Fruit fly (Drosophila melanogaster) whole organism, embryonic: ENCODE measurements around the gene CG9933.

ENCODE experiments used
- ATbp ChIP-seq: fragments of 200-800 bp; sonication (Bioruptor generic); optimal IDR thresholded peaks from 2 replicates; lab custom pipeline; 2017; ENCODE audit warnings: missing biosample characterization, mild to moderate bottlenecking, missing genetic modification characterization, missing genetic modification reagents
- Bdp1 ChIP-seq: fragments of 200-800 bp; sonication (Bioruptor generic); optimal IDR thresholded peaks from 3 replicates; lab custom pipeline; 2016; ENCODE audit warnings: missing biosample characterization, missing genetic modification characterization
- Blimp-1 ChIP-seq: fragments of 200-800 bp; sonication (Bioruptor generic); optimal IDR thresholded peaks from 3 replicates; lab custom pipeline; 2018; ENCODE audit warnings: missing biosample characterization, missing genetic modification characterization, mild to moderate bottlenecking, moderate library complexity, missing genetic modification reagents
- CG10431 ChIP-seq: fragments of 200-800 bp; sonication (Bioruptor generic); optimal IDR thresholded peaks from 3 replicates; lab custom pipeline; 2018; ENCODE audit warnings: missing biosample characterization, mild to moderate bottlenecking, missing genetic modification characterization
- CG11504 ChIP-seq: fragments of 200-800 bp; sonication (Bioruptor generic); optimal IDR thresholded peaks from 3 replicates; lab custom pipeline; 2019; ENCODE audit warnings: missing biosample characterization, mild to moderate bottlenecking, missing genetic modification characterization, moderate library complexity
- CG12236 ChIP-seq: fragments of 200-800 bp; sonication (Bioruptor generic); optimal IDR thresholded peaks from 2 replicates; lab custom pipeline; 2016; ENCODE audit warnings: missing biosample characterization, missing genetic modification characterization
- CG1233 ChIP-seq: fragments of 200-800 bp; sonication (Bioruptor generic); optimal IDR thresholded peaks from 4 replicates; lab custom pipeline; 2018; ENCODE audit warnings: missing biosample characterization, mild to moderate bottlenecking, missing genetic modification characterization
- CG13287 ChIP-seq: fragments of 200-800 bp; sonication (Bioruptor generic); IDR thresholded peaks from 2 replicates; pipeline ENCODE4 v1.3.6; 2022; ENCODE audit warnings: missing biosample characterization, missing genetic modification characterization; ENCODE audit not compliant: partially characterized antibody
- CG14014 ChIP-seq: fragments of 200-800 bp; sonication (Bioruptor generic); IDR thresholded peaks from 2 replicates; pipeline ENCODE4 v1.3.6; 2022; ENCODE audit warnings: missing biosample characterization, missing genetic modification characterization
- CG14667 ChIP-seq: fragments of 200-800 bp; sonication (Bioruptor generic); IDR thresholded peaks from 2 replicates; pipeline ENCODE4 v1.3.6; 2022; ENCODE audit warnings: missing biosample characterization, missing genetic modification characterization
- CG2202 ChIP-seq: fragments of 200-800 bp; sonication (Bioruptor generic); optimal IDR thresholded peaks from 2 replicates; lab custom pipeline; 2018; ENCODE audit warnings: missing biosample characterization, mild to moderate bottlenecking, missing genetic modification characterization
- CG6175 ChIP-seq: fragments of 200-800 bp; sonication (Bioruptor generic); IDR thresholded peaks from 3 replicates; pipeline ENCODE4 v1.3.6; 2022; ENCODE audit warnings: missing biosample characterization, missing genetic modification characterization
- CG6683 ChIP-seq: fragments of 200-800 bp; sonication (Bioruptor generic); optimal IDR thresholded peaks from 2 replicates; lab custom pipeline; 2017; ENCODE audit warnings: missing biosample characterization, mild to moderate bottlenecking, missing genetic modification characterization, missing genetic modification reagents
- CG7271 ChIP-seq: fragments of 200-800 bp; sonication (Bioruptor generic); optimal IDR thresholded peaks from 2 replicates; lab custom pipeline; 2018; ENCODE audit warnings: missing biosample characterization, mild to moderate bottlenecking, missing genetic modification characterization, moderate library complexity
- CG7372 ChIP-seq: fragments of 200-800 bp; sonication (Bioruptor generic); IDR thresholded peaks from 2 replicates; pipeline ENCODE4 v1.3.6; 2022; ENCODE audit warnings: missing biosample characterization, missing genetic modification characterization
- CG9817 ChIP-seq: fragments of 200-800 bp; sonication (Bioruptor generic); optimal IDR thresholded peaks from 2 replicates; lab custom pipeline; 2018; ENCODE audit warnings: missing biosample characterization, mild to moderate bottlenecking, missing genetic modification characterization, moderate library complexity
- CoRest ChIP-seq: fragments of 200-800 bp; sonication (Bioruptor generic); optimal IDR thresholded peaks from 3 replicates; lab custom pipeline; 2018; ENCODE audit warnings: missing biosample characterization, mild to moderate bottlenecking, missing genetic modification characterization, moderate library complexity
- Dref ChIP-seq: fragments of 200-800 bp; sonication (Bioruptor generic); IDR thresholded peaks from 2 replicates; pipeline ENCODE4 v1.3.6; 2022; ENCODE audit warnings: missing biosample characterization, missing genetic modification characterization
- Ets97D ChIP-seq: fragments of 200-800 bp; sonication (Bioruptor generic); optimal IDR thresholded peaks from 3 replicates; lab custom pipeline; 2016; ENCODE audit warnings: missing biosample characterization, missing genetic modification characterization
- GATAe ChIP-seq: fragments of 200-800 bp; sonication (Bioruptor generic); conservative IDR thresholded peaks from 2 replicates; pipeline ENCODE4 v1.3.6; 2022; ENCODE audit warnings: missing biosample characterization, missing genetic modification characterization
- Hand ChIP-seq: fragments of 200-800 bp; sonication (Bioruptor generic); optimal IDR thresholded peaks from 2 replicates; lab custom pipeline; 2017; ENCODE audit warnings: mild to moderate bottlenecking, missing biosample characterization, missing genetic modification reagents, missing genetic modification characterization
- Hr78 ChIP-seq, 2 experiments: fragments of 200-800 bp in 1 of 2; fragments of >200 bp in 1 of 2; sonication (Bioruptor generic) in 1 of 2; optimal IDR thresholded peaks; 2 replicates each; lab custom pipeline; 2017 to 2019; ENCODE audit warnings: missing biosample characterization in 2 of 2, missing genetic modification characterization in 2 of 2, mild to moderate bottlenecking in 1 of 2, moderate library complexity in 1 of 2
- Jarid2 ChIP-seq: fragments of 200-800 bp; sonication (Bioruptor generic); optimal IDR thresholded peaks from 3 replicates; lab custom pipeline; 2017; ENCODE audit warnings: mild to moderate bottlenecking, missing biosample characterization, missing genetic modification reagents, missing genetic modification characterization
- Mes4 ChIP-seq: fragments of 200-800 bp; sonication (Bioruptor generic); optimal IDR thresholded peaks from 2 replicates; lab custom pipeline; 2016; ENCODE audit warnings: missing biosample characterization, missing genetic modification characterization
- Poxn ChIP-seq: fragments of 200-800 bp; sonication (Bioruptor generic); IDR thresholded peaks from 2 replicates; pipeline ENCODE4 v1.3.6; 2022; ENCODE audit warnings: missing biosample characterization, missing genetic modification characterization
- Rfx ChIP-seq: fragments of 200-800 bp; sonication (Bioruptor generic); IDR thresholded peaks from 2 replicates; pipeline ENCODE4 v1.3.6; 2022; ENCODE audit warnings: missing biosample characterization, missing genetic modification characterization
- ac ChIP-seq: fragments of 200-800 bp; sonication (Bioruptor generic); optimal IDR thresholded peaks from 3 replicates; lab custom pipeline; 2017; ENCODE audit warnings: missing biosample characterization, mild to moderate bottlenecking, missing genetic modification characterization
- al ChIP-seq: fragments of 200-800 bp; sonication (Bioruptor generic); IDR thresholded peaks from 2 replicates; pipeline ENCODE4 v1.3.6; 2022; ENCODE audit warnings: missing biosample characterization, missing genetic modification characterization
- ara ChIP-seq: fragments of 200-800 bp; sonication (Bioruptor generic); IDR thresholded peaks from 2 replicates; pipeline ENCODE4 v1.3.6; 2022; ENCODE audit warnings: missing biosample characterization, missing genetic modification characterization
- bab2 ChIP-seq: fragments of 200-800 bp; sonication (Bioruptor generic); optimal IDR thresholded peaks from 2 replicates; lab custom pipeline; 2016; ENCODE audit warnings: missing biosample characterization, missing genetic modification characterization
- caup ChIP-seq: fragments of 200-800 bp; sonication (Bioruptor generic); optimal IDR thresholded peaks from 3 replicates; lab custom pipeline; 2017; ENCODE audit warnings: missing biosample characterization, mild to moderate bottlenecking, missing genetic modification characterization, moderate library complexity; ENCODE audit not compliant: severe bottlenecking
- dan ChIP-seq: fragments of 200-800 bp; sonication (Bioruptor generic); IDR thresholded peaks from 2 replicates; pipeline ENCODE4 v1.3.6; 2022; ENCODE audit warnings: missing biosample characterization, missing genetic modification characterization
- dati ChIP-seq: fragments of 200-800 bp; sonication (Bioruptor generic); IDR thresholded peaks from 2 replicates; pipeline ENCODE4 v1.3.6; 2022; ENCODE audit warnings: missing biosample characterization, missing genetic modification characterization
- dimm ChIP-seq: fragments of 200-800 bp; sonication (Bioruptor generic); IDR thresholded peaks from 2 replicates; pipeline ENCODE4 v1.3.6; 2022; ENCODE audit warnings: missing biosample characterization, missing genetic modification characterization
- disco-r ChIP-seq: fragments of 200-800 bp; sonication (Bioruptor generic); optimal IDR thresholded peaks from 2 replicates; lab custom pipeline; 2016; ENCODE audit warnings: missing biosample characterization, missing genetic modification characterization
- ems ChIP-seq: fragments of 200-800 bp; sonication (Bioruptor generic); optimal IDR thresholded peaks from 3 replicates; lab custom pipeline; 2016; ENCODE audit warnings: missing biosample characterization, missing genetic modification characterization
- gcm ChIP-seq: fragments of 200-800 bp; sonication (Bioruptor generic); optimal IDR thresholded peaks from 2 replicates; lab custom pipeline; 2019; ENCODE audit warnings: missing biosample characterization, mild to moderate bottlenecking, missing genetic modification characterization, moderate library complexity
- jigr1 ChIP-seq: fragments of 200-800 bp; sonication (Bioruptor generic); IDR thresholded peaks from 3 replicates; pipeline ENCODE4 v1.3.6; 2022; ENCODE audit warnings: missing biosample characterization, missing genetic modification characterization
- lab ChIP-seq: fragments of 200-800 bp; sonication (Bioruptor generic); optimal IDR thresholded peaks from 3 replicates; lab custom pipeline; 2017; ENCODE audit warnings: missing biosample characterization, missing genetic modification characterization, mild to moderate bottlenecking, moderate library complexity, missing genetic modification reagents
- lbe ChIP-seq: fragments of 200-800 bp; sonication (Bioruptor generic); optimal IDR thresholded peaks from 2 replicates; lab custom pipeline; 2016; ENCODE audit warnings: missing biosample characterization, mild to moderate bottlenecking, missing genetic modification characterization
- lilli ChIP-seq: fragments of 200-800 bp; sonication (Bioruptor generic); optimal IDR thresholded peaks from 3 replicates; lab custom pipeline; 2016; ENCODE audit warnings: missing biosample characterization, missing genetic modification characterization
- nau ChIP-seq: fragments of 200-800 bp; sonication (Bioruptor generic); optimal IDR thresholded peaks from 3 replicates; lab custom pipeline; 2017; ENCODE audit warnings: missing biosample characterization, mild to moderate bottlenecking, missing genetic modification characterization, missing genetic modification reagents
- onecut ChIP-seq: fragments of 200-800 bp; sonication (Bioruptor generic); IDR thresholded peaks from 2 replicates; pipeline ENCODE4 v1.3.6; 2022; ENCODE audit warnings: missing biosample characterization, missing genetic modification characterization
- sim ChIP-seq: fragments of 200-800 bp; sonication (Bioruptor generic); IDR thresholded peaks from 2 replicates; pipeline ENCODE4 v1.3.6; 2022; ENCODE audit warnings: missing biosample characterization, missing genetic modification characterization
- sisA ChIP-seq: fragments of 200-800 bp; sonication (Bioruptor generic); IDR thresholded peaks from 2 replicates; pipeline ENCODE4 v1.3.6; 2022; ENCODE audit warnings: missing biosample characterization, missing genetic modification characterization
- tap ChIP-seq: fragments of 200-800 bp; optimal IDR thresholded peaks from 3 replicates; lab custom pipeline; 2019; ENCODE audit warnings: missing biosample characterization, mild to moderate bottlenecking, missing genetic modification characterization, moderate library complexity
- tll ChIP-seq, 2 experiments: fragments of 200-800 bp in 1 of 2; fragments of >200 bp in 1 of 2; sonication (Bioruptor generic) in 1 of 2; optimal IDR thresholded peaks; 2 replicates each; lab custom pipeline; 2017 to 2019; ENCODE audit warnings: missing biosample characterization in 2 of 2, missing genetic modification characterization in 2 of 2, mild to moderate bottlenecking in 1 of 2, moderate library complexity in 1 of 2
- tna ChIP-seq: fragments of 200-800 bp; sonication (Bioruptor generic); IDR thresholded peaks from 2 replicates; pipeline ENCODE4 v1.3.6; 2022; ENCODE audit warnings: missing biosample characterization, missing genetic modification characterization; ENCODE audit not compliant: partially characterized antibody
- toy ChIP-seq: fragments of 200-800 bp; sonication (Bioruptor generic); IDR thresholded peaks from 2 replicates; pipeline ENCODE4 v1.3.6; 2022; ENCODE audit warnings: missing biosample characterization, missing genetic modification characterization
- wdn ChIP-seq: fragments of 200-800 bp; sonication (Bioruptor generic); IDR thresholded peaks from 2 replicates; pipeline ENCODE4 v1.3.6; 2022; ENCODE audit warnings: missing biosample characterization, missing genetic modification characterization

The CG9933 gene

DNA sequence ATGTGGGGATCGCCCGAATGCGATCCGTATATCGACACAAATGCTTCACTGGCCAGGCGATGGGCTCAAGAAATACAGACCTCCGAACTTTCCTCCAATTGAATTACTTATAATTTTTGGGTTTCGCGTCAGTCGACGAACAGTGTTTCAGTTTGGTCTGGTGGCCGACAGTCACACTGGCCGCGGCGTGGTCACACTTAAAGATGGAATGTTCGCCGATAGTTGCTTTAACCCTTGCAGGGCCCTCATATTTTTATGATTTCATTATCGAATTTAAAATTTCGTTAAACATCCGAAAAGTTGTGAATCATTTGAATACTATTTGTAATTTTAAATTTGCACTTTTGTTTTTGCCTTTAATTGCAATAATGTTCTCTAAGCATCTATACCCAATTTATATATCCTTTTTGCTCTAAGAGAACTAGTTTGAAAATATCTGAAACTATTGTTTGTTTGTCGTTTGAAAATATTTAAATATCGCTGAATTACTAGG, 2.1 kb downstream of the CG9933 start, which contains the start of gene Ube4B (continued):
- TF ChIP-seq disco-r (GFP tag; lab: Kevin White, UChicago), result no peak
- TF ChIP-seq tll (GFP tag; optimal IDR thresholded peaks at IDR 0.05; lab: Kevin White, UChicago), result no peak
- peak; percentile 75 for TF ChIP-seq tna (GFP tag; lab: Robert Waterston, UW)
- TF ChIP-seq GATAe (GFP tag; lab: Robert Waterston, UW), result no peak
- no peak for TF ChIP-seq sim
- TF ChIP-seq Mes4 (GFP tag; lab: Kevin White, UChicago), result peak; percentile 61
- peak; percentile 56 for TF ChIP-seq caup (GFP tag; lab: Kevin White, UChicago)
- TF ChIP-seq CoRest (tag; lab: Kevin White, UChicago), result no peak
- no peak for TF ChIP-seq CG1233 (GFP tag; lab: Kevin White, UChicago)
- TF ChIP-seq Jarid2, result no peak
- TF ChIP-seq sisA (GFP tag; lab: Robert Waterston, UW), result peak; percentile 57; the same call in 1 of the 2 replicates
- no peak for TF ChIP-seq Hr78 (GFP tag; optimal IDR thresholded peaks at IDR 0.05; lab: Kevin White, UChicago)
- no peak for TF ChIP-seq Blimp-1 (GFP tag; lab: Kevin White, UChicago)
- 0 out of 2 replicates have a peak, but pooled peaks have one; percentile 29 for TF ChIP-seq wdn
- no peak for TF ChIP-seq lab
- TF ChIP-seq CG6683 (GFP tag; lab: Kevin White, UChicago), result no peak
- peak; percentile 89 for TF ChIP-seq Ets97D
- TF ChIP-seq lilli (GFP tag; lab: Kevin White, UChicago), result peak; percentile 85
- no peak for TF ChIP-seq dimm (GFP tag; lab: Robert Waterston, UW)
- no peak for TF ChIP-seq ATbp (GFP tag; lab: Kevin White, UChicago)
- TF ChIP-seq lbe (GFP tag; lab: Kevin White, UChicago), result no peak
- peak; percentile 62 for TF ChIP-seq ara (GFP tag; lab: Robert Waterston, UW)
- no peak for TF ChIP-seq CG11504 (tag; lab: Kevin White, UChicago)
- peak; percentile 88 for TF ChIP-seq CG13287
- TF ChIP-seq Poxn (GFP tag; lab: Robert Waterston, UW), result no peak
- TF ChIP-seq CG9817 (tag; lab: Kevin White, UChicago), result peak; percentile 71
- peak; percentile 30 for TF ChIP-seq CG12236 (GFP tag; lab: Kevin White, UChicago)
- TF ChIP-seq CG6175 (GFP tag; lab: Robert Waterston, UW), result 0 out of 3 replicates have a peak, but pooled peaks have one; percentile 35
- TF ChIP-seq toy, result no peak
- TF ChIP-seq ems (GFP tag; lab: Kevin White, UChicago), result peak; percentile 67
- TF ChIP-seq ac, result no peak
- TF ChIP-seq tap (tag; lab: Kevin White, UChicago), result no peak
- TF ChIP-seq CG7372, result peak; percentile 49; the same call in 1 of the 2 replicates
- TF ChIP-seq CG14014 (GFP tag; lab: Robert Waterston, UW), result peak; percentile 66
- no peak for TF ChIP-seq CG2202 (tag; lab: Kevin White, UChicago)
- TF ChIP-seq dati (GFP tag; lab: Robert Waterston, UW), result no peak
- no peak for TF ChIP-seq Hand (GFP tag; lab: Kevin White, UChicago)
- no peak for TF ChIP-seq CG14667 (GFP tag; lab: Robert Waterston, UW)
- no peak for TF ChIP-seq jigr1 (GFP tag; lab: Robert Waterston, UW)
- TF ChIP-seq Rfx (GFP tag; lab: Robert Waterston, UW), result peak; percentile 91
- TF ChIP-seq CG7271 (tag; lab: Kevin White, UChicago), result no peak
- TF ChIP-seq dan, result no peak
- TF ChIP-seq CG10431 (GFP tag; lab: Kevin White, UChicago), result no peak
- TF ChIP-seq Dref (GFP tag; lab: Robert Waterston, UW), result peak; percentile 59
- peak; percentile 21 for TF ChIP-seq Bdp1
- TF ChIP-seq onecut (GFP tag; lab: Robert Waterston, UW), result peak; percentile 56
- TF ChIP-seq al (GFP tag; lab: Robert Waterston, UW), result peak; percentile 62; the same call in 1 of the 2 replicates
- TF ChIP-seq nau (GFP tag; lab: Kevin White, UChicago), result no peak
- TF ChIP-seq gcm (GFP tag; lab: Kevin White, UChicago), result no peak
- TF ChIP-seq bab2, result peak; percentile 71
